Worm (Caenorhabditis elegans) whole organism, L4/young adult: Measurements from ENCODE around the gene E02H4.6.

Experiments
- W03F9.2 ChIP-seq: fragments of 150-350 bp; optimal IDR thresholded peaks from 2 replicates; lab custom pipeline; 2014; ENCODE audit warnings: missing biosample characterization, missing genetic modification characterization
- dao-5 ChIP-seq: sonication (generic microtip); optimal IDR thresholded peaks from 2 replicates; lab custom pipeline; 2016; ENCODE audit warnings: missing genotype, missing genetic modification characterization, moderate library complexity, missing compliant biosample characterization
- him-1 ChIP-seq: sonication (generic microtip); optimal IDR thresholded peaks from 2 replicates; lab custom pipeline; 2016; ENCODE audit warnings: missing genotype, missing genetic modification reagents, missing genetic modification characterization, missing compliant biosample characterization

ce11 chrX:14255031-14255430 is 3.1 kb upstream of the E02H4.6 start, which contains the start of gene E02H4.5:
- TF ChIP-seq him-1 (tag; lab: Kevin White, UChicago) (no peak), W03F9.2 (tag; lab: Kevin White, UChicago) (no peak), dao-5 (no peak)
